Worm (Caenorhabditis elegans): ENCODE results near the gene F29A7.3.

The F29A7.3 gene

DNA sequence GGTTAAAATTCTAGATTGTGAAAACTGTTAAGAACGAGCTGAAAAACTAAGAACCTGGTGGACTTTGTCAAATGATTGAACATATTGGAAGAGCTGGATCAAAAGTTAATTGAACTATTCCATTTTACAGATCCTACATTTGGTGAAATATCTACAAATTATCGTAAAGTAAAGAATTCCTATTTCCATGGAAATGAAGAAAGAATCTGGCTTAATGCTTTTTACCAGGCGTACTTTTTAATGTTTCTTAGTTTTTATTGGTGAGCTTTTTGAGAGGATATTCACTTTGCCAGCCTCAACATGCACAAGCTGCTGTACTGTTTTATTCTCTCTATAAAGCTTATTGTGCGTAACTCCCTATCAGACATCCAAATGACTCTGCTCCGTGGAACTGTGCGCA is 24.7 kb downstream of the F29A7.3 start, which contains the start of gene F08D12.4:
Gene F08D12.4, plus strand, starts transcription at position 301 of the 400 bp plus-strand sequence.
- TF ChIP-seq nhr-10 (tag; optimal IDR thresholded peaks at IDR 0.05): no peak
- no peak for TF ChIP-seq nhr-77 (tag; optimal IDR thresholded peaks at IDR 0.05)
- TF ChIP-seq C34F6.9 (tag; optimal IDR thresholded peaks at IDR 0.05): no peak

DNA sequence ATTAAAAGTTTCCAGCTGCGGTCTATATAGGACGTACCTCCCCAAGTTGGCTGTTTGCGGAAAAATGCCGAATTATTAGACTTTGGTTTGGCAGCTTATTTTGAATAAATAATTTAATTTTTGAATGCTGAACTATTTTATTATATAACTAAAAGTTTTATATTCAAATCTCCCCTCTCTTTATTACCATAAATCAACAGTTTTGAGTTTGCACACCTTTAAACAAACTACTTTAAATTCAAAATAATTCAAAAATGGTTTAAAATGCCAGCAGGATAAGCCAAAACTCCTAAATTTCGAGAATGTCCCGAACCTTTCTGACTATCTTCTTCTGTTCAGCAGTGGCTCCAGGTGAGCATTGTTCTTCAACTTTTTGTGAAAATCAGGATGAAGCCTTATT is 26.2 kb downstream of the F29A7.3 start, which contains the start of gene F08D12.3:
Gene F08D12.3, plus strand, starts transcription at position 301 of the 400 bp plus-strand sequence.
- TF ChIP-seq aly-2 (tag; optimal IDR thresholded peaks at IDR 0.05): no peak
- no peak for TF ChIP-seq mbf-1 (tag; optimal IDR thresholded peaks at IDR 0.05)
- TF ChIP-seq lin-13 (GFP tag; optimal IDR thresholded peaks at IDR 0.05): no peak
- no peak for TF ChIP-seq blmp-1 (tag; optimal IDR thresholded peaks at IDR 0.05; ENCODE audit: insufficient read depth)

DNA sequence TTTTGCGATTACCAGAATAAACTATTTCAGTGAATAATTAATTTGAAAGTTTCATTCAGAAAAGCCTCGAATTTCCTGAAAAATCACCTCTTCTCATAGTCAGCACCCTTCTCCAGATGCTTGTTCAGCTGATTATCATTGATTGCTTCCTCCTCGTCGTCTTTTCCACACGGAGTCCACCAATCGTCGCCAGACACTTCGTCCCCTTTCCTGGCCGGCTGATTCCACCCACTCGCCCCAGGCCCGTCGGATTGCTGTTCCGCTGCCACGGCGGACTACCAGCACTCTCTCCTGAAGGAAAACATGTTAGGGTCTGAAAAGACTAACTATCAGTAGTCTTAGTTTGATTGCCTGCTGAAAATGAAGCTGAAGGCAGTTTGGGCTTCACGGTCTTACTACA is 27.7 kb downstream of the F29A7.3 start:
- no peak for TF ChIP-seq F13H6.1 (tag; optimal IDR thresholded peaks at IDR 0.05)
- no peak for TF ChIP-seq peb-1 (tag; optimal IDR thresholded peaks at IDR 0.05)
- no peak for TF ChIP-seq zag-1 (tag; optimal IDR thresholded peaks at IDR 0.05)
- no peak for TF ChIP-seq nhr-25 (tag; optimal IDR thresholded peaks at IDR 0.05)
- TF ChIP-seq blmp-1 (tag; optimal IDR thresholded peaks at IDR 0.05; ENCODE audit: insufficient read depth): no peak
- TF ChIP-seq unc-39 (tag; optimal IDR thresholded peaks at IDR 0.05): no peak
- no peak for TF ChIP-seq mbf-1 (tag; optimal IDR thresholded peaks at IDR 0.05)
- TF ChIP-seq unc-62 (GFP tag; optimal IDR thresholded peaks at IDR 0.05): no peak
- no peak for TF ChIP-seq nhr-77 (tag; optimal IDR thresholded peaks at IDR 0.05)
- TF ChIP-seq elt-3 (tag; optimal IDR thresholded peaks at IDR 0.05): no peak
- no peak for TF ChIP-seq fos-1 (tag; optimal IDR thresholded peaks at IDR 0.05)
- TF ChIP-seq nhr-129 (tag; optimal IDR thresholded peaks at IDR 0.05): no peak
- no peak for TF ChIP-seq snpc-4 (tag; optimal IDR thresholded peaks at IDR 0.05)
- no peak for TF ChIP-seq nhr-10 (tag; optimal IDR thresholded peaks at IDR 0.05)

DNA sequence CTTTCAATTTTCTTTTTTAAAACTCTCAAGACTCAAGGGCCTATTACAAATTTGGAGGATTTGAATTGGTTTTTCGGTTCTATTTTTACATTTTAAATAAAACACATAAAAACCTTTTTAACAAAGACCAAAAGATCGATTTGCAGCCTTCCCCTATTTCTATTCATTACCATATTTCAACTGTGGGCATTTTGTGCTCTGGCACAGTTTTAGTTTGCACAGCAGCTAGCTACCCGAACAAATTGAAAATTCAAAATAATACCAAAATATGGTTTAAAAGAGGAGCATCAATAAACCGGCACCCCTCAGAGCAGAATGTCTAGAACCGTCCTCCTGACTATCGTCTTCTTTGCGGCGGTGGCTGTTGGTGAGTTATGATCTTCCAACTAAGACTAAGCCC is 28.3 kb downstream of the F29A7.3 start, which contains the start of gene F08D12.2:
Gene F08D12.2, plus strand, starts transcription at position 301 of the 400 bp plus-strand sequence.
- TF ChIP-seq sem-4 (tag; optimal IDR thresholded peaks at IDR 0.05): no peak
- TF ChIP-seq elt-3 (tag; optimal IDR thresholded peaks at IDR 0.05): no peak
- TF ChIP-seq ama-1 (optimal IDR thresholded peaks at IDR 0.05): no peak
- TF ChIP-seq crh-2 (tag; optimal IDR thresholded peaks at IDR 0.05): no peak
- no peak for TF ChIP-seq peb-1 (tag; optimal IDR thresholded peaks at IDR 0.05)
- no peak for TF ChIP-seq ztf-11 (tag; optimal IDR thresholded peaks at IDR 0.05)
- no peak for TF ChIP-seq ztf-1 (GFP tag; conservative IDR thresholded peaks at IDR 0.05)
- no peak for TF ChIP-seq unc-62 (GFP tag; optimal IDR thresholded peaks at IDR 0.05)
- TF ChIP-seq ZK546.5 (tag; optimal IDR thresholded peaks at IDR 0.05): no peak

DNA sequence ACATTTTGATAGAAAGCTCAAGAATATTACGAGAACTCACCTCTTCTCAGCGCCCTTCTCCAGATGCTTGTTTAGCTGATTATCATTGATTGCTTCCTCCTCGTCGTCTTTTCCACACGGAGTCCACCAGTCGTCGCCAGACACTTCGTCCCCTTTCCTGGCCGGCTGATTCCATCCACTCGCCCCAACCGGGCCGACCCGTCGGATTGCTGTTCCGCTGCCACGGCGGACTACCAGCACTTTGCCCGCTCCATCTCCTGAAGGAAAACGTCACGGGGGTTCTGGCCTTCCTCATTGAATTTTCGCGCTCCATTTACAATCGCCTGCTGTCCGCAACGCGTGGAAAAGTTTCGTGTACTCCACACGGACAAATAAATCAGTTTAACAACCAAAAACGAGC is 30.3 kb downstream of the F29A7.3 start:
- TF ChIP-seq peb-1 (tag; optimal IDR thresholded peaks at IDR 0.05) (no peak), ceh-16 (tag; optimal IDR thresholded peaks at IDR 0.05) (no peak), nhr-11 (tag; optimal IDR thresholded peaks at IDR 0.05) (no peak)

DNA sequence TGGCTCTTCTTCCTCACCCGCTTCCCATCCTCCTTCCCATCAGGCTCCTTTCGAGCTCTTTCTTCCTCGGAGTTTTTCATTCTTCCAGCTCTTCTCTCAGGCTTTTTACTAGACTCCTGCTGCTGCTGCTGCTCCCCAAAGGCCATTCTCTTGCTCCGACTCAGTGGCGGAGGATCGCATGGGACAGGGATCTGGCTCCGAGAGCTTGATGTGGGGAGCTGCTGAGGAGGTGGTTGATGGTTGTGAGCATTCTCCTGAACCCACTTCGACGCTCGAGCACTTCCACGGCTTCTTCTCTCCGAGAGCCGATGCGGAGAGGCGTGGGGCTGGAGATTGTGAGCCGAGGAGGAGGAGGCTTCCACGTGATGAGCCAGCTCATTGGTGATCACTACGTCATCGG is 32.7 kb downstream of the F29A7.3 start:
- TF ChIP-seq lsy-2 (tag; optimal IDR thresholded peaks at IDR 0.05) (no peak), sma-3 (GFP tag; optimal IDR thresholded peaks at IDR 0.05) (no peak), dmd-4 (tag; optimal IDR thresholded peaks at IDR 0.05) (no peak), peb-1 (tag; optimal IDR thresholded peaks at IDR 0.05) (no peak), nhr-129 (tag; optimal IDR thresholded peaks at IDR 0.05) (no peak), lin-39 (tag; optimal IDR thresholded peaks at IDR 0.05) (no peak), ZK546.5 (tag; optimal IDR thresholded peaks at IDR 0.05) (no peak), sma-9 (GFP tag; optimal IDR thresholded peaks at IDR 0.05) (no peak), sma-9 (tag; optimal IDR thresholded peaks at IDR 0.05) (no peak), blmp-1 (tag; optimal IDR thresholded peaks at IDR 0.05; ENCODE audit: insufficient read depth) (no peak), nhr-10 (tag; optimal IDR thresholded peaks at IDR 0.05) (no peak), nhr-237 (tag; optimal IDR thresholded peaks at IDR 0.05) (no peak), lin-11 (tag; optimal IDR thresholded peaks at IDR 0.05) (no peak), snpc-4 (tag; optimal IDR thresholded peaks at IDR 0.05) (no peak), ceh-82 (tag; optimal IDR thresholded peaks at IDR 0.05) (no peak)

Measured in whole organism, L2 larva.